Worm (Caenorhabditis elegans): ENCODE results near the gene dgk-5.

DNA sequence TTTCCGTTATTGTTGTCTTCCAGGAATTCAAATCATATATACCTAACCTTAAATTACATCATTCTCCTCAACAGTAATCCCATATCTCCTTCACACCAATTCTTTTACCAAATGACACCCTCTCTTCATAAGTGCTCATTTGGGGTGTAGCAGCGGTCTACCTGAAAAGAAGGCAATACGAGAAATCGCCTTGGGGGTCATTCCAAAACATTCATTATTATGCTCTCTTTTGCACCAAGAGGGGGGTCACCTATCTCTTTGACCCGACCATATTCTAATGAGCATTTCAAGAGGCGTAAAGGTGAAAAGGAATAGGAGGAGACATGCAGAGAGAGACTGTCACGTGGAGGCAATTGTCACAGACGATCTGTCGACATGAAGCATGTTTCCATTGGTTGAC, 34.0 kb downstream of the dgk-5 start:
- TF ChIP-seq hnd-1 (tag; optimal IDR thresholded peaks at IDR 0.05) (no peak), flt-1 (GFP tag; IDR thresholded peaks at IDR 0.05) (no peak), tbx-11 (GFP tag; IDR thresholded peaks at IDR 0.05) (no peak), ceh-36 (tag; optimal IDR thresholded peaks at IDR 0.05) (no peak), ama-1 (optimal IDR thresholded peaks at IDR 0.05) (no peak), tra-4 (tag; optimal IDR thresholded peaks at IDR 0.05) (no peak), ceh-13 (GFP tag; optimal IDR thresholded peaks at IDR 0.05) (no peak)
